Worm (Caenorhabditis elegans) whole organism, midembryonic: Measurements from ENCODE around the gene Y102A5C.27.

Source experiments
- cog-1 ChIP-seq: sonication (generic microtip); optimal IDR thresholded peaks from 2 replicates; lab custom pipeline; 2016; ENCODE audit warnings: missing genetic modification characterization, missing compliant biosample characterization
- flt-1 ChIP-seq: fragments of 200-800 bp; sonication (Bioruptor generic); IDR thresholded peaks from 2 replicates; pipeline ENCODE4 v1.3.6; 2022; ENCODE audit warnings: missing genetic modification characterization, missing compliant biosample characterization
- klf-2 ChIP-seq: fragments of 200-800 bp; sonication (Bioruptor generic); conservative IDR thresholded peaks from 2 replicates; pipeline ENCODE4 v1.3.6; 2022; ENCODE audit warnings: missing genetic modification reagents, missing genetic modification characterization, missing compliant biosample characterization
- med-1 ChIP-seq: sonication (generic microtip); optimal IDR thresholded peaks from 2 replicates; lab custom pipeline; 2017; ENCODE audit warnings: missing genetic modification characterization, mild to moderate bottlenecking, missing compliant biosample characterization, antibody characterized with exemption, missing genetic modification reagents; ENCODE audit not compliant: insufficient read depth
- ref-1 ChIP-seq: fragments of 200-800 bp; sonication (Bioruptor generic); conservative IDR thresholded peaks from 2 replicates; pipeline ENCODE4 v1.3.6; 2022; ENCODE audit warnings: missing genetic modification reagents, missing genetic modification characterization, missing compliant biosample characterization
- tab-1 ChIP-seq: fragments of 200-800 bp; sonication (Bioruptor generic); IDR thresholded peaks from 2 replicates; pipeline ENCODE4 v1.3.6; 2022; ENCODE audit warnings: missing genetic modification characterization, missing compliant biosample characterization
- ztf-23 ChIP-seq: fragments of 200-800 bp; sonication (Bioruptor generic); IDR thresholded peaks from 2 replicates; pipeline ENCODE4 v1.3.6; 2022; ENCODE audit warnings: missing genetic modification reagents, missing genetic modification characterization, missing compliant biosample characterization
- ztf-29 ChIP-seq: fragments of 200-800 bp; sonication (Bioruptor generic); IDR thresholded peaks from 2 replicates; pipeline ENCODE4 v1.3.6; 2022; ENCODE audit warnings: missing genetic modification reagents, missing genetic modification characterization, missing compliant biosample characterization

DNA sequence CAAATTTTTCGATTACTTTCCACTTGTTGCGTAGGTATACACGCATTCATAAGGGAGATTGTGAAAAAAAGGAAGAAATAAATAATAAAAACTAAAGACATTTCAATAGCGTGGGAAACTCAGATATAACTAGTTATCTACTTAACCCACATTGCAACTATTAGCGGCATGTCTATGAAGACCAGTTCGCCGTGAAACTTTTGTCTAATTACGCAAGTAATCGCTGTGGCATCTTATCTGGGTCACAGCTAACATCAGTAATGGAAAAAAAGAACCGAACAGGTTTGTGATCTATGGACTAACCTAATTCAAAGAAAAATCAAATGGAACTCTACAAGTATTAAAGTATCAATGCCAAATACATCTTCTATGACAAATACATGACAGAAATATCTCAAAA, 24.7 kb upstream of the Y102A5C.27 start, which contains the start of gene clec-241:
- no peak for TF ChIP-seq ztf-29 (GFP tag; lab: Robert Waterston, UW)
- TF ChIP-seq ref-1 (GFP tag; lab: Robert Waterston, UW), result no peak
- TF ChIP-seq tab-1 (GFP tag; lab: Robert Waterston, UW), result no peak
- no peak for TF ChIP-seq flt-1 (GFP tag; lab: Robert Waterston, UW)
- TF ChIP-seq cog-1 (tag; lab: Kevin White, UChicago), result no peak
- TF ChIP-seq ztf-23 (GFP tag; lab: Robert Waterston, UW), result no peak
- TF ChIP-seq klf-2 (GFP tag; lab: Robert Waterston, UW), result no peak
- TF ChIP-seq med-1 (GFP tag; lab: Kevin White, UChicago), result no peak
